Fruit fly (Drosophila melanogaster): ENCODE data around the gene U2af38.

The U2af38 gene

dm6 chr2L:244559-244958, 49.9 kb downstream of the U2af38 start (continued):
- TF ChIP-seq Dbx (GFP tag; IDR thresholded peaks at IDR 0.05), result no peak
- TF ChIP-seq CG6854 (GFP tag; optimal IDR thresholded peaks at IDR 0.05), result no peak
- TF ChIP-seq CG1832 (GFP tag; optimal IDR thresholded peaks at IDR 0.05), result no peak
- no peak for TF ChIP-seq Aef1 (GFP tag; IDR thresholded peaks at IDR 0.05)
- no peak for TF ChIP-seq eyg (GFP tag; optimal IDR thresholded peaks at IDR 0.05)
- no peak for TF ChIP-seq CG4730 (GFP tag; IDR thresholded peaks at IDR 0.05)
- no peak for TF ChIP-seq esg (GFP tag; conservative IDR thresholded peaks at IDR 0.05)
- no peak for TF ChIP-seq Vsx1 (GFP tag; optimal IDR thresholded peaks at IDR 0.05)
- no peak for TF ChIP-seq Jarid2 (GFP tag; optimal IDR thresholded peaks at IDR 0.05)
- TF ChIP-seq Hr3 (GFP tag; optimal IDR thresholded peaks at IDR 0.05), result no peak
- TF ChIP-seq bowl (GFP tag; IDR thresholded peaks at IDR 0.05), result no peak
- no peak for TF ChIP-seq D (optimal IDR thresholded peaks at IDR 0.05)
- TF ChIP-seq D (GFP tag; optimal IDR thresholded peaks at IDR 0.05), result no peak
- TF ChIP-seq GATAe (GFP tag; conservative IDR thresholded peaks at IDR 0.05), result no peak
- no peak for TF ChIP-seq CG4820 (GFP tag; optimal IDR thresholded peaks at IDR 0.05)
- no peak for TF ChIP-seq CG16815 (GFP tag; optimal IDR thresholded peaks at IDR 0.05)
- no peak for TF ChIP-seq jumu (GFP tag; optimal IDR thresholded peaks at IDR 0.05)
- TF ChIP-seq lab (GFP tag; optimal IDR thresholded peaks at IDR 0.05), result no peak
- no peak for TF ChIP-seq NK7.1 (GFP tag; optimal IDR thresholded peaks at IDR 0.05)
- TF ChIP-seq Med (GFP tag), result peak; percentile 69

dm6 chr2L:243819-244218, 50.7 kb downstream of the U2af38 start:
- TF ChIP-seq CG15011 (GFP tag; optimal IDR thresholded peaks at IDR 0.05), result peak; percentile 35
- no peak for TF ChIP-seq amos (GFP tag; IDR thresholded peaks at IDR 0.05; ENCODE audit: partially characterized antibody)
- peak; percentile 54; the same call in 1 of the 2 replicates for TF ChIP-seq CG14441 (GFP tag; IDR thresholded peaks at IDR 0.05)
- no peak for TF ChIP-seq CG8944 (GFP tag; optimal IDR thresholded peaks at IDR 0.05)
- TF ChIP-seq Lhr (GFP tag; optimal IDR thresholded peaks at IDR 0.05), result no peak
- TF ChIP-seq eve (GFP tag; optimal IDR thresholded peaks at IDR 0.05), result no peak
- TF ChIP-seq CG14014 (GFP tag; IDR thresholded peaks at IDR 0.05), result 0 out of 2 replicates have a peak, but pooled peaks have one; percentile 33
- no peak for TF ChIP-seq CG32767 (GFP tag; IDR thresholded peaks at IDR 0.05)
- TF ChIP-seq fru (optimal IDR thresholded peaks at IDR 0.05), result no peak
- peak; percentile 29; the same call in 1 of the 2 replicates for TF ChIP-seq stc (GFP tag; IDR thresholded peaks at IDR 0.05)
- TF ChIP-seq CG18476 (GFP tag; optimal IDR thresholded peaks at IDR 0.05), result peak; percentile 10
- no peak for TF ChIP-seq ken (GFP tag; IDR thresholded peaks at IDR 0.05)
- TF ChIP-seq ttk (GFP tag; IDR thresholded peaks at IDR 0.05), result 0 out of 2 replicates have a peak, but pooled peaks have one; percentile 27
- no peak for TF ChIP-seq CG13424 (tag; optimal IDR thresholded peaks at IDR 0.05)
- TF ChIP-seq en (GFP tag; optimal IDR thresholded peaks at IDR 0.05), result no peak
- peak; percentile 21 for TF ChIP-seq Fer1 (GFP tag; optimal IDR thresholded peaks at IDR 0.05)
- no peak for TF ChIP-seq prd (optimal IDR thresholded peaks at IDR 0.05)
- peak; percentile 59; the same call in 2 of the 3 replicates for TF ChIP-seq prd (GFP tag; IDR thresholded peaks at IDR 0.05)
- TF ChIP-seq CG6683 (GFP tag; optimal IDR thresholded peaks at IDR 0.05), result peak; percentile 24
- TF ChIP-seq Rfx (GFP tag; IDR thresholded peaks at IDR 0.05), result peak; percentile 41; the same call in 1 of the 2 replicates
- peak; percentile 24 for TF ChIP-seq BtbVII (GFP tag; optimal IDR thresholded peaks at IDR 0.05)
- TF ChIP-seq gem (tag; optimal IDR thresholded peaks at IDR 0.05), result no peak
- 0 out of 3 replicates have a peak, but pooled peaks have one; percentile 35 for TF ChIP-seq CG11456 (GFP tag; IDR thresholded peaks at IDR 0.05)
- no peak for TF ChIP-seq NC2β (GFP tag; optimal IDR thresholded peaks at IDR 0.05)
- TF ChIP-seq sd (tag; optimal IDR thresholded peaks at IDR 0.05), result no peak
- peak; percentile 6 for TF ChIP-seq HHEX (GFP tag; optimal IDR thresholded peaks at IDR 0.05)
- TF ChIP-seq Adf1 (GFP tag; IDR thresholded peaks at IDR 0.05), result no peak
- TF ChIP-seq CG12391 (tag; optimal IDR thresholded peaks at IDR 0.05), result peak; percentile 28
- no peak for TF ChIP-seq Hsf (GFP tag; optimal IDR thresholded peaks at IDR 0.05)
- peak; percentile 6 for TF ChIP-seq Ssrp (tag; optimal IDR thresholded peaks at IDR 0.05)
- peak; percentile 52; the same call in 2 of the 3 replicates for TF ChIP-seq dysf (GFP tag; IDR thresholded peaks at IDR 0.05)
- no peak; the same call in 1 of the 2 replicates for TF ChIP-seq CG11247 (GFP tag; IDR thresholded peaks at IDR 0.05)
- no peak for TF ChIP-seq CG18619 (GFP tag; optimal IDR thresholded peaks at IDR 0.05)
